Worm (Caenorhabditis elegans): ENCODE measurements around the gene F48G7.5.

- TF ChIP-seq ztf-29 (GFP tag; IDR thresholded peaks at IDR 0.05): no peak
- no peak for TF ChIP-seq med-1 (GFP tag; optimal IDR thresholded peaks at IDR 0.05; ENCODE audit: insufficient read depth)
- TF ChIP-seq flt-1 (GFP tag; IDR thresholded peaks at IDR 0.05): no peak
- no peak for TF ChIP-seq tab-1 (GFP tag; IDR thresholded peaks at IDR 0.05)
Measured at ce11 chrV:599783-600182, 23.0 kb downstream of the F48G7.5 start.
